Fruit fly (Drosophila melanogaster) whole organism, embryonic: Measurements from ENCODE around the gene CG4462.

Source experiments
- B-H2 ChIP-seq: fragments of 200-800 bp; sonication (Bioruptor generic); optimal IDR thresholded peaks from 2 replicates; lab custom pipeline; 2018; ENCODE audit warnings: missing biosample characterization, mild to moderate bottlenecking, missing genetic modification characterization
- CG1024 ChIP-seq: fragments of 200-800 bp; sonication (Bioruptor generic); IDR thresholded peaks from 2 replicates; pipeline ENCODE4 v1.3.6; 2022; ENCODE audit warnings: missing biosample characterization, missing genetic modification characterization
- CG11093 ChIP-seq: fragments of 200-800 bp; sonication (Bioruptor generic); IDR thresholded peaks from 3 replicates; pipeline ENCODE4 v1.3.6; 2022; ENCODE audit warnings: missing biosample characterization, missing genetic modification characterization
- CG13287 ChIP-seq: fragments of 200-800 bp; sonication (Bioruptor generic); IDR thresholded peaks from 2 replicates; pipeline ENCODE4 v1.3.6; 2022; ENCODE audit warnings: missing biosample characterization, missing genetic modification characterization; ENCODE audit not compliant: partially characterized antibody
- CG15269 ChIP-seq: fragments of 200-800 bp; sonication (Bioruptor generic); optimal IDR thresholded peaks from 2 replicates; lab custom pipeline; 2018; ENCODE audit warnings: missing biosample characterization, mild to moderate bottlenecking, missing genetic modification characterization, moderate library complexity
- CG16815 ChIP-seq: fragments of 200-800 bp; sonication (Bioruptor generic); optimal IDR thresholded peaks from 3 replicates; lab custom pipeline; 2017; ENCODE audit warnings: missing biosample characterization, mild to moderate bottlenecking, missing genetic modification characterization
- CG17361 ChIP-seq: fragments of 200-800 bp; sonication (Bioruptor generic); IDR thresholded peaks from 3 replicates; pipeline ENCODE4 v1.3.6; 2022; ENCODE audit warnings: missing biosample characterization, missing genetic modification characterization
- CG17385 ChIP-seq: fragments of 200-800 bp; sonication (Bioruptor generic); optimal IDR thresholded peaks from 3 replicates; lab custom pipeline; 2018; ENCODE audit warnings: missing biosample characterization, mild to moderate bottlenecking, missing genetic modification characterization
- CG1792 ChIP-seq: fragments of 200-800 bp; sonication (Bioruptor generic); optimal IDR thresholded peaks from 2 replicates; lab custom pipeline; 2016; ENCODE audit warnings: missing biosample characterization, missing genetic modification characterization
- CG30431 ChIP-seq: fragments of 200-800 bp; sonication (Bioruptor generic); optimal IDR thresholded peaks from 2 replicates; lab custom pipeline; 2017; ENCODE audit warnings: missing biosample characterization, missing genetic modification characterization
- CG31365 ChIP-seq: fragments of 200-800 bp; sonication (Bioruptor generic); optimal IDR thresholded peaks from 2 replicates; lab custom pipeline; 2018; ENCODE audit warnings: missing biosample characterization, mild to moderate bottlenecking, missing genetic modification characterization
- CG3838 ChIP-seq: fragments of 200-800 bp; sonication (Bioruptor generic); optimal IDR thresholded peaks from 3 replicates; lab custom pipeline; 2016; ENCODE audit warnings: missing biosample characterization, missing genetic modification characterization
- CG4404 ChIP-seq: fragments of 200-800 bp; sonication (Bioruptor generic); IDR thresholded peaks from 2 replicates; pipeline ENCODE4 v1.3.6; 2022; ENCODE audit warnings: missing biosample characterization, missing genetic modification characterization
- CG4617 ChIP-seq: fragments of 200-800 bp; sonication (Bioruptor generic); optimal IDR thresholded peaks from 3 replicates; lab custom pipeline; 2016; ENCODE audit warnings: missing biosample characterization, missing genetic modification characterization, borderline replicate concordance
- CG4707 ChIP-seq: fragments of 200-800 bp; sonication (Bioruptor generic); optimal IDR thresholded peaks from 2 replicates; lab custom pipeline; 2018; ENCODE audit warnings: missing biosample characterization, mild to moderate bottlenecking, missing genetic modification characterization, moderate library complexity
- CG4730 ChIP-seq: fragments of 200-800 bp; sonication (Bioruptor generic); IDR thresholded peaks from 2 replicates; pipeline ENCODE4 v1.3.6; 2022; ENCODE audit warnings: missing biosample characterization, missing genetic modification characterization
- CG6175 ChIP-seq: fragments of 200-800 bp; sonication (Bioruptor generic); IDR thresholded peaks from 3 replicates; pipeline ENCODE4 v1.3.6; 2022; ENCODE audit warnings: missing biosample characterization, missing genetic modification characterization
- CG7357 ChIP-seq: fragments of 200-800 bp; sonication (Bioruptor generic); IDR thresholded peaks from 3 replicates; pipeline ENCODE4 v1.3.6; 2022; ENCODE audit warnings: missing biosample characterization, missing genetic modification characterization
- CG8089 ChIP-seq: fragments of 200-800 bp; sonication (Bioruptor generic); optimal IDR thresholded peaks from 3 replicates; lab custom pipeline; 2016; ENCODE audit warnings: missing biosample characterization, missing genetic modification characterization
- CG9215 ChIP-seq: fragments of 200-800 bp; sonication (Bioruptor generic); IDR thresholded peaks from 2 replicates; pipeline ENCODE4 v1.3.6; 2022; ENCODE audit warnings: missing biosample characterization, missing genetic modification characterization
- D ChIP-seq, 2 experiments: fragments of 200-800 bp in 1 of 2; fragments of >200 bp in 1 of 2; sonication (Bioruptor generic) in 1 of 2; optimal IDR thresholded peaks; 2 replicates in 1 of 2; 3 replicates in 1 of 2; lab custom pipeline; 2017; ENCODE audit warnings: mild to moderate bottlenecking in 1 of 2, missing biosample characterization in 1 of 2, missing genetic modification characterization in 1 of 2, missing genetic modification reagents in 1 of 2
- Kr ChIP-seq: fragments of 200-800 bp; sonication (Bioruptor generic); optimal IDR thresholded peaks from 2 replicates; lab custom pipeline; 2017; ENCODE audit warnings: missing biosample characterization, mild to moderate bottlenecking, missing genetic modification characterization
- Lim3 ChIP-seq: fragments of 200-800 bp; sonication (Bioruptor generic); IDR thresholded peaks from 2 replicates; pipeline ENCODE4 v1.3.6; 2022; ENCODE audit warnings: missing biosample characterization, missing genetic modification characterization
- Max ChIP-seq: fragments of 200-800 bp; sonication (Bioruptor generic); optimal IDR thresholded peaks from 2 replicates; lab custom pipeline; 2016; ENCODE audit warnings: missing biosample characterization, mild to moderate bottlenecking, missing genetic modification characterization
- Mes4 ChIP-seq: fragments of 200-800 bp; sonication (Bioruptor generic); optimal IDR thresholded peaks from 2 replicates; lab custom pipeline; 2016; ENCODE audit warnings: missing biosample characterization, missing genetic modification characterization
- NK7.1 ChIP-seq: fragments of 200-800 bp; sonication (Bioruptor generic); optimal IDR thresholded peaks from 3 replicates; lab custom pipeline; 2016; ENCODE audit warnings: missing biosample characterization, missing genetic modification characterization
- Oaz ChIP-seq: fragments of 200-800 bp; sonication (Bioruptor generic); IDR thresholded peaks from 2 replicates; pipeline ENCODE4 v1.3.6; 2022; ENCODE audit warnings: missing biosample characterization, missing genetic modification characterization
- Rfx ChIP-seq: fragments of 200-800 bp; sonication (Bioruptor generic); IDR thresholded peaks from 2 replicates; pipeline ENCODE4 v1.3.6; 2022; ENCODE audit warnings: missing biosample characterization, missing genetic modification characterization
- Sry-β ChIP-seq: fragments of 200-800 bp; sonication (Bioruptor generic); optimal IDR thresholded peaks from 2 replicates; lab custom pipeline; 2018; ENCODE audit warnings: missing biosample characterization, mild to moderate bottlenecking, missing genetic modification characterization, moderate library complexity
- Xrp1 ChIP-seq: fragments of 200-800 bp; sonication (Bioruptor generic); IDR thresholded peaks from 2 replicates; pipeline ENCODE4 v1.3.6; 2022; ENCODE audit warnings: missing biosample characterization, missing genetic modification characterization
- ac ChIP-seq: fragments of 200-800 bp; sonication (Bioruptor generic); optimal IDR thresholded peaks from 3 replicates; lab custom pipeline; 2017; ENCODE audit warnings: missing biosample characterization, mild to moderate bottlenecking, missing genetic modification characterization
- amos ChIP-seq: fragments of 200-800 bp; sonication (Bioruptor generic); IDR thresholded peaks from 2 replicates; pipeline ENCODE4 v1.3.6; 2022; ENCODE audit warnings: missing biosample characterization, missing genetic modification characterization; ENCODE audit not compliant: partially characterized antibody
- aop ChIP-seq: fragments of 200-800 bp; sonication (Bioruptor generic); IDR thresholded peaks from 2 replicates; pipeline ENCODE4 v1.3.6; 2022; ENCODE audit warnings: missing biosample characterization, missing genetic modification characterization
- bbx ChIP-seq: fragments of 200-800 bp; sonication (Bioruptor generic); IDR thresholded peaks from 2 replicates; pipeline ENCODE4 v1.3.6; 2022; ENCODE audit warnings: missing biosample characterization, missing genetic modification characterization; ENCODE audit not compliant: partially characterized antibody
- btn ChIP-seq: fragments of 200-800 bp; sonication (Bioruptor generic); optimal IDR thresholded peaks from 2 replicates; lab custom pipeline; 2016; ENCODE audit warnings: missing biosample characterization, missing genetic modification characterization
- dysf ChIP-seq: fragments of 200-800 bp; sonication (Bioruptor generic); IDR thresholded peaks from 3 replicates; pipeline ENCODE4 v1.3.6; 2022; ENCODE audit warnings: missing biosample characterization, missing genetic modification characterization
- eve ChIP-seq, 2 experiments: fragments of >200 bp; optimal IDR thresholded peaks; 2 replicates each; lab custom pipeline; 2017; ENCODE audit warnings: missing biosample characterization in 2 of 2, missing genetic modification characterization in 2 of 2
- ftz-f1 ChIP-seq: fragments of 200-800 bp; sonication (Bioruptor generic); optimal IDR thresholded peaks from 2 replicates; lab custom pipeline; 2016; ENCODE audit warnings: missing biosample characterization, missing genetic modification characterization
- h ChIP-seq: fragments of >200 bp; optimal IDR thresholded peaks from 2 replicates; lab custom pipeline; 2017
- kah ChIP-seq: fragments of 200-800 bp; sonication (Bioruptor generic); optimal IDR thresholded peaks from 2 replicates; lab custom pipeline; 2018; ENCODE audit warnings: missing biosample characterization, mild to moderate bottlenecking, missing genetic modification characterization
- ken ChIP-seq: fragments of 200-800 bp; sonication (Bioruptor generic); IDR thresholded peaks from 3 replicates; pipeline ENCODE4 v1.3.6; 2022; ENCODE audit warnings: missing biosample characterization, missing genetic modification characterization
- lab ChIP-seq: fragments of 200-800 bp; sonication (Bioruptor generic); optimal IDR thresholded peaks from 3 replicates; lab custom pipeline; 2017; ENCODE audit warnings: missing biosample characterization, missing genetic modification characterization, mild to moderate bottlenecking, moderate library complexity, missing genetic modification reagents
- lola ChIP-seq, 3 experiments: fragments of >200 bp in 2 of 3; fragments of 200-800 bp in 1 of 3; sonication (Bioruptor generic) in 1 of 3; optimal IDR thresholded peaks; 2 replicates each; lab custom pipeline; 2017 to 2019; ENCODE audit warnings: missing biosample characterization in 3 of 3, missing genetic modification characterization in 3 of 3, mild to moderate bottlenecking in 1 of 3, moderate library complexity in 1 of 3
- odd ChIP-seq: fragments of 200-800 bp; sonication (Bioruptor generic); optimal IDR thresholded peaks from 2 replicates; lab custom pipeline; 2017; ENCODE audit warnings: missing biosample characterization, mild to moderate bottlenecking, missing genetic modification characterization
- onecut ChIP-seq: fragments of 200-800 bp; sonication (Bioruptor generic); IDR thresholded peaks from 2 replicates; pipeline ENCODE4 v1.3.6; 2022; ENCODE audit warnings: missing biosample characterization, missing genetic modification characterization
- peb ChIP-seq: fragments of 200-800 bp; sonication (Bioruptor generic); IDR thresholded peaks from 2 replicates; pipeline ENCODE4 v1.3.6; 2022; ENCODE audit warnings: missing biosample characterization, missing genetic modification characterization
- psq ChIP-seq: fragments of 200-800 bp; sonication (Bioruptor generic); optimal IDR thresholded peaks from 2 replicates; lab custom pipeline; 2017; ENCODE audit warnings: missing biosample characterization, missing genetic modification characterization
- slbo ChIP-seq: fragments of 200-800 bp; sonication (Bioruptor generic); IDR thresholded peaks from 2 replicates; pipeline ENCODE4 v1.3.6; 2022; ENCODE audit warnings: missing biosample characterization, missing genetic modification characterization
- stc ChIP-seq: fragments of 200-800 bp; sonication (Bioruptor generic); IDR thresholded peaks from 2 replicates; pipeline ENCODE4 v1.3.6; 2022; ENCODE audit warnings: missing biosample characterization, missing genetic modification characterization
- tup ChIP-seq: fragments of 200-800 bp; sonication (Bioruptor generic); optimal IDR thresholded peaks from 2 replicates; lab custom pipeline; 2016; ENCODE audit warnings: missing biosample characterization, mild to moderate bottlenecking, missing genetic modification characterization, moderate library complexity
- zf30C ChIP-seq: fragments of 200-800 bp; sonication (Bioruptor generic); optimal IDR thresholded peaks from 3 replicates; lab custom pipeline; 2018; ENCODE audit warnings: missing biosample characterization, mild to moderate bottlenecking, missing genetic modification characterization

CG4462 gene

dm6 chr3R:19880431-19880939, 44.7 kb downstream of the CG4462 start (continued):
- TF ChIP-seq Mes4 (GFP tag; lab: Kevin White, UChicago) = no peak
- no peak for TF ChIP-seq D (optimal IDR thresholded peaks at IDR 0.05; lab: Kevin White, UChicago)
- peak; percentile 29 for TF ChIP-seq D (GFP tag; optimal IDR thresholded peaks at IDR 0.05; lab: Kevin White, UChicago)
- TF ChIP-seq kah (GFP tag; lab: Kevin White, UChicago) = peak; percentile 79
- TF ChIP-seq Oaz (GFP tag; lab: Robert Waterston, UW) = no peak
- TF ChIP-seq lab = peak; percentile 78
- no peak for TF ChIP-seq zf30C (GFP tag; lab: Kevin White, UChicago)
- TF ChIP-seq CG1792 (GFP tag; lab: Kevin White, UChicago) = no peak
- TF ChIP-seq ftz-f1 (GFP tag; lab: Kevin White, UChicago) = no peak
- TF ChIP-seq psq (GFP tag; lab: Kevin White, UChicago) = no peak
- peak; percentile 10 for TF ChIP-seq CG16815
- no peak for TF ChIP-seq peb (GFP tag; lab: Robert Waterston, UW)
- no peak for TF ChIP-seq aop (GFP tag; lab: Robert Waterston, UW)
- TF ChIP-seq CG7357 (GFP tag; lab: Robert Waterston, UW) = no peak
- no peak; the same call in 1 of the 2 replicates for TF ChIP-seq onecut (GFP tag; lab: Robert Waterston, UW)
- TF ChIP-seq CG9215 = no peak
- no peak for TF ChIP-seq amos (GFP tag; lab: Robert Waterston, UW)
- TF ChIP-seq Kr (GFP tag; lab: Kevin White, UChicago) = no peak
- peak; percentile 75 for TF ChIP-seq CG15269 (tag; lab: Kevin White, UChicago)
- no peak for TF ChIP-seq lola (GFP tag; optimal IDR thresholded peaks at IDR 0.05; lab: Kevin White, UChicago)
- TF ChIP-seq CG30431 = no peak
- TF ChIP-seq eve (GFP tag; optimal IDR thresholded peaks at IDR 0.05; lab: Kevin White, UChicago) = no peak
- TF ChIP-seq CG11093 = 0 out of 3 replicates have a peak, but pooled peaks have one; percentile 29
- TF ChIP-seq CG6175 = no peak
- TF ChIP-seq ac = no peak
- TF ChIP-seq CG17385 (GFP tag; lab: Kevin White, UChicago) = peak; percentile 73
- no peak for TF ChIP-seq CG8089 (GFP tag; lab: Kevin White, UChicago)
- TF ChIP-seq Max (GFP tag; lab: Kevin White, UChicago) = no peak
- TF ChIP-seq dysf (GFP tag; lab: Robert Waterston, UW) = peak; percentile 53; the same call in 1 of the 3 replicates
- TF ChIP-seq odd = peak; percentile 54
- no peak for TF ChIP-seq CG3838 (GFP tag; lab: Kevin White, UChicago)
- no peak for TF ChIP-seq CG13287 (GFP tag; lab: Robert Waterston, UW)
- no peak for TF ChIP-seq bbx
- peak; percentile 35; the same call in 1 of the 2 replicates for TF ChIP-seq Xrp1
- TF ChIP-seq Lim3 (GFP tag; lab: Robert Waterston, UW) = no peak
- TF ChIP-seq Rfx = peak; percentile 58
- TF ChIP-seq btn (GFP tag; lab: Kevin White, UChicago) = peak; percentile 37
- TF ChIP-seq stc (GFP tag; lab: Robert Waterston, UW) = no peak
- peak; percentile 43 for TF ChIP-seq B-H2 (GFP tag; lab: Kevin White, UChicago)
- TF ChIP-seq CG1024 (GFP tag; lab: Robert Waterston, UW) = no peak
- TF ChIP-seq NK7.1 = no peak
- peak; percentile 38; the same call in 1 of the 2 replicates for TF ChIP-seq slbo
- TF ChIP-seq CG17361 (GFP tag; lab: Robert Waterston, UW) = peak; percentile 63
- no peak for TF ChIP-seq ken (GFP tag; lab: Robert Waterston, UW)
- TF ChIP-seq h (lab: Kevin White, UChicago) = no peak
- no peak for TF ChIP-seq tup (GFP tag; lab: Kevin White, UChicago)
- no peak for TF ChIP-seq CG4730 (GFP tag; lab: Robert Waterston, UW)
- no peak for TF ChIP-seq Sry-β
- TF ChIP-seq CG4404 (GFP tag; lab: Robert Waterston, UW) = 0 out of 2 replicates have a peak, but pooled peaks have one; percentile 16
- peak; percentile 51 for TF ChIP-seq CG4707 (GFP tag; lab: Kevin White, UChicago)
- TF ChIP-seq CG4617 (GFP tag; lab: Kevin White, UChicago) = no peak
- no peak for TF ChIP-seq CG31365 (tag; lab: Kevin White, UChicago)
